Worm (Caenorhabditis elegans): ENCODE results near the gene fzo-1.

fzo-1 gene

DNA sequence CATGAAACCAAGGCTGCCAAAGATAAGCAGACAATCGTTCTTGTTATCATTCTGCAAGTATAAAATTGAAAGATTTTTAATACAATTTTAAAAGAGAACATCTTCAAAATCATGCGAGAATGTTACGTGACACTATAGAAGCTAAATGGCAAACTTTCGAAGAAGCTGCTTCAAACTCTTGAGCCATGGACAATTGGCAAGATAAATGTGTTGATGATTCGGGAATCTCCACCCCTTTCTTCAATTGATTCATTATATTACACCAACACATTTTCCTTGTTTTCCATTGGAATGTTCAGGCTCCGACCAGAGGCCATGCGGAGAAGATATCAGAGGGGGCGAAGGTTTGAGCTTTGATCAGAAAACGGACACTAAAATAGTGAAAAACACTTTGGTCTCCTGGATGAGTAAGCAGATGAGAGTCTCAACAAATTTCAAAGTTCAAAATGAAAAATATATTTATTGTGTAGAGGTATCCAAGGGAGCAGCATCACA, 5.1 kb upstream of the fzo-1 start, which contains the start of gene lec-5 (continued):
- TF ChIP-seq snpc-4 (tag; optimal IDR thresholded peaks at IDR 0.05) (no peak), vab-15 (tag; optimal IDR thresholded peaks at IDR 0.05) (no peak), lin-39 (tag; optimal IDR thresholded peaks at IDR 0.05) (no peak), aly-2 (tag; optimal IDR thresholded peaks at IDR 0.05) (no peak), ama-1 (optimal IDR thresholded peaks at IDR 0.05) (no peak), C04F5.9 (tag; optimal IDR thresholded peaks at IDR 0.05) (no peak), egl-13 (tag; optimal IDR thresholded peaks at IDR 0.05) (no peak), egl-27 (tag; optimal IDR thresholded peaks at IDR 0.05) (no peak), nhr-85 (tag) (no peak), snu-23 (GFP tag; optimal IDR thresholded peaks at IDR 0.05) (peak; percentile 23), nhr-77 (tag; optimal IDR thresholded peaks at IDR 0.05) (no peak), fos-1 (tag; optimal IDR thresholded peaks at IDR 0.05) (no peak), C16A3.4 (tag; optimal IDR thresholded peaks at IDR 0.05) (no peak), mep-1 (tag; optimal IDR thresholded peaks at IDR 0.05) (peak; percentile 2), nhr-28 (tag; optimal IDR thresholded peaks at IDR 0.05) (no peak), ceh-82 (tag; optimal IDR thresholded peaks at IDR 0.05) (no peak), nhr-11 (tag; optimal IDR thresholded peaks at IDR 0.05) (no peak), lin-15B (tag; optimal IDR thresholded peaks at IDR 0.05) (no peak), efl-3 (GFP tag; optimal IDR thresholded peaks at IDR 0.05) (no peak), sox-4 (tag; optimal IDR thresholded peaks at IDR 0.05) (no peak), nhr-47 (tag; optimal IDR thresholded peaks at IDR 0.05) (no peak), skn-1 (tag; optimal IDR thresholded peaks at IDR 0.05) (no peak), aha-1 (tag; optimal IDR thresholded peaks at IDR 0.05) (no peak), sptf-1 (tag; optimal IDR thresholded peaks at IDR 0.05) (no peak), jun-1 (tag; optimal IDR thresholded peaks at IDR 0.05) (no peak), rnt-1 (tag; optimal IDR thresholded peaks at IDR 0.05) (peak; percentile 56), ces-1 (GFP tag; optimal IDR thresholded peaks at IDR 0.05) (no peak), fkh-4 (tag; optimal IDR thresholded peaks at IDR 0.05; ENCODE audit: borderline replicate concordance) (no peak)

DNA sequence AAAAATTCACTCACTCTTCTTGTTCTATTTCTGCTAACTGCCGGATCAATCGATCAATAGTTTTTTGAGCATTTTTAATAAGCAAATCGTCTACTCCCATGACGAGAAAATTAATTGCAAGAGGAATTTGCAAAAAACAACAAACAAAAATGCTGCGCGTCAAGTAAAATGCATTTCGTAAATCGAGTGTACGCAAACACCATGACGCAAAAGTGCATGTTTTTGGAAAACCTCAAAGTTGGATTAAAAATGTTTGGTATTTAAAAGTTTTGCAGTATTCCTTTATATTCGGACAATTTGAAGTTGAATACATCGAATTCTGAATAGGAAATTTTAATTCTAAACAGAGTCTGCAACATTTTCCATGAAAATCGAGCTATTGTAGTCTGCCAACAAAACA, 3.2 kb upstream of the fzo-1 start, which contains the start of gene ZK1248.19:
Gene ZK1248.19 (minus strand): TSS at position 188 of the 400 bp plus-strand sequence.
- no peak for TF ChIP-seq skn-1 (tag; optimal IDR thresholded peaks at IDR 0.05)
- peak; percentile 5 to 49 (median 31) for TF ChIP-seq dpl-1 (GFP tag; optimal IDR thresholded peaks at IDR 0.05)
- peak in 1 of 6 experiments; percentile 4 for TF ChIP-seq elt-3 (tag; optimal IDR thresholded peaks at IDR 0.05)
- TF ChIP-seq vab-15 (tag; optimal IDR thresholded peaks at IDR 0.05), result no peak
- TF ChIP-seq lin-14 (GFP tag; optimal IDR thresholded peaks at IDR 0.05), result peak; percentile 13
- no peak for TF ChIP-seq ceh-88 (GFP tag; IDR thresholded peaks at IDR 0.05)
- no peak for TF ChIP-seq C04F5.9 (tag; optimal IDR thresholded peaks at IDR 0.05)
- no peak for TF ChIP-seq tbx-2 (tag; optimal IDR thresholded peaks at IDR 0.05)
- peak; percentile 17 for TF ChIP-seq swsn-7 (tag; optimal IDR thresholded peaks at IDR 0.05)
- peak; percentile 56 for TF ChIP-seq rnt-1 (tag; optimal IDR thresholded peaks at IDR 0.05)
- TF ChIP-seq grh-1 (GFP tag; IDR thresholded peaks at IDR 0.05), result no peak
- TF ChIP-seq irx-1 (tag; optimal IDR thresholded peaks at IDR 0.05), result no peak
- TF ChIP-seq dsc-1 (tag; optimal IDR thresholded peaks at IDR 0.05), result peak; percentile 14
- no peak for TF ChIP-seq lin-39 (tag; optimal IDR thresholded peaks at IDR 0.05)
- TF ChIP-seq unc-98 (GFP tag; IDR thresholded peaks at IDR 0.05), result no peak
- no peak for TF ChIP-seq mef-2 (tag; optimal IDR thresholded peaks at IDR 0.05)
- TF ChIP-seq elt-2 (tag; optimal IDR thresholded peaks at IDR 0.05), result no peak
- TF ChIP-seq nhr-71 (tag; optimal IDR thresholded peaks at IDR 0.05), result peak; percentile 43
- TF ChIP-seq snu-23 (GFP tag; optimal IDR thresholded peaks at IDR 0.05), result peak; percentile 53
- TF ChIP-seq alr-1 (tag; optimal IDR thresholded peaks at IDR 0.05; ENCODE audit: borderline replicate concordance), result no peak
- TF ChIP-seq ets-5 (GFP tag; IDR thresholded peaks at IDR 0.05), result no peak
- TF ChIP-seq nhr-47 (tag; optimal IDR thresholded peaks at IDR 0.05), result peak; percentile 35
- TF ChIP-seq nhr-20 (tag; optimal IDR thresholded peaks at IDR 0.05), result peak; percentile 39
- peak; percentile 88 for TF ChIP-seq F16B12.6 (tag; optimal IDR thresholded peaks at IDR 0.05)
- no peak for TF ChIP-seq unc-30 (tag; optimal IDR thresholded peaks at IDR 0.05)
- TF ChIP-seq snpc-4 (tag; optimal IDR thresholded peaks at IDR 0.05), result peak; percentile 0
- peak; percentile 16 for TF ChIP-seq mep-1 (tag; optimal IDR thresholded peaks at IDR 0.05)
- no peak for TF ChIP-seq nhr-90 (tag; optimal IDR thresholded peaks at IDR 0.05; ENCODE audit: poor library complexity)
- TF ChIP-seq nhr-85 (tag), result peak; percentile 9
- TF ChIP-seq unc-62 (GFP tag; optimal IDR thresholded peaks at IDR 0.05), result no peak
- no peak for TF ChIP-seq nhr-11 (tag; optimal IDR thresholded peaks at IDR 0.05)
- peak; percentile 32 for TF ChIP-seq unc-130 (tag; optimal IDR thresholded peaks at IDR 0.05)
- no peak for TF ChIP-seq ama-1 (optimal IDR thresholded peaks at IDR 0.05)
- TF ChIP-seq C34B4.2 (tag; optimal IDR thresholded peaks at IDR 0.05), result no peak
- TF ChIP-seq sox-4 (tag; optimal IDR thresholded peaks at IDR 0.05), result no peak
- no peak for TF ChIP-seq efl-3 (GFP tag; optimal IDR thresholded peaks at IDR 0.05)
- no peak for TF ChIP-seq nhr-237 (tag; optimal IDR thresholded peaks at IDR 0.05)
- no peak for TF ChIP-seq nhr-28 (tag; optimal IDR thresholded peaks at IDR 0.05)
